Worm (Caenorhabditis elegans) whole organism, L4/young adult: ENCODE measurements around the gene gldi-9.

Experiments
- W03F9.2 ChIP-seq: fragments of 150-350 bp; optimal IDR thresholded peaks from 2 replicates; lab custom pipeline; 2014; ENCODE audit warnings: missing biosample characterization, missing genetic modification characterization
- dao-5 ChIP-seq: sonication (generic microtip); optimal IDR thresholded peaks from 2 replicates; lab custom pipeline; 2016; ENCODE audit warnings: missing genotype, missing genetic modification characterization, moderate library complexity, missing compliant biosample characterization

DNA sequence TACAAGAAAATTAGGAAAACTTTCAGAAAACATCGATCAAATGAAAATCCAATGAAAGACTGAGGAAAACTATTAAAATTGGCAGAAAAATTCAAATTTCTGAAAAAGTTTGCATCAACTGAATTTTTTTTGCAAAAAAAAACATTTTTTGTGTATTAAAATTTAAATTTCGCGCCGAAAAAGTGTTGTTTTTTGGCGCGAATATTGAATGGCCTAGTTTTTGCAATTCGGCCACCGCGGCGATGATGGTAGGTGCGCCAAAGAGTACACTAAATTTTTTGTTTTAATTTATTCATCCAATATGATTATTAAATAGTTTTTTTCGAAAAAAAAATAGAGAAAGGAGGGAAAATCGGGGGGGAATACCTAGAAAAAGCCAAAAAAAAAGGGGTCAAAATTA, 12.9 kb upstream of the gldi-9 start:
- TF ChIP-seq dao-5 (no peak), W03F9.2 (tag; lab: Kevin White, UChicago) (no peak)
